Fruit fly (Drosophila melanogaster) whole organism, embryonic: ENCODE results near the gene Nnp-1.
A peak's percentile ranks its signal among the peaks of the same experiment; 100 is the strongest.

Source experiments
- Abd-B ChIP-seq: fragments of 200-800 bp; sonication (Bioruptor generic); optimal IDR thresholded peaks from 2 replicates; lab custom pipeline; 2018; ENCODE audit warnings: missing biosample characterization, mild to moderate bottlenecking, missing genetic modification characterization, moderate library complexity
- Asciz ChIP-seq: fragments of 200-800 bp; sonication (Bioruptor generic); optimal IDR thresholded peaks from 2 replicates; lab custom pipeline; 2017; ENCODE audit warnings: missing biosample characterization, mild to moderate bottlenecking, missing genetic modification characterization, missing genetic modification reagents
- BEAF-32 ChIP-seq: fragments of 200-800 bp; sonication (Bioruptor generic); optimal IDR thresholded peaks from 3 replicates; lab custom pipeline; 2017; ENCODE audit warnings: missing biosample characterization, missing genetic modification characterization, mild to moderate bottlenecking, moderate library complexity, missing genetic modification reagents
- CG10321 ChIP-seq: fragments of 200-800 bp; sonication (Bioruptor generic); IDR thresholded peaks from 2 replicates; pipeline ENCODE4 v1.3.6; 2022; ENCODE audit warnings: missing biosample characterization, missing genetic modification characterization
- CG10959 ChIP-seq: fragments of 200-800 bp; sonication (Bioruptor generic); IDR thresholded peaks from 2 replicates; pipeline ENCODE4 v1.3.6; 2022; ENCODE audit warnings: missing biosample characterization, missing genetic modification characterization
- CG11093 ChIP-seq: fragments of 200-800 bp; sonication (Bioruptor generic); IDR thresholded peaks from 3 replicates; pipeline ENCODE4 v1.3.6; 2022; ENCODE audit warnings: missing biosample characterization, missing genetic modification characterization
- CG11723 ChIP-seq: fragments of 200-800 bp; sonication (Bioruptor generic); optimal IDR thresholded peaks from 2 replicates; lab custom pipeline; 2017; ENCODE audit warnings: missing biosample characterization, mild to moderate bottlenecking, missing genetic modification characterization
- CG12155 ChIP-seq: fragments of 200-800 bp; sonication (Bioruptor generic); optimal IDR thresholded peaks from 3 replicates; lab custom pipeline; 2016; ENCODE audit warnings: missing biosample characterization, missing genetic modification characterization
- CG13424 ChIP-seq: fragments of 200-800 bp; sonication (Bioruptor generic); optimal IDR thresholded peaks from 2 replicates; lab custom pipeline; 2019; ENCODE audit warnings: missing biosample characterization, mild to moderate bottlenecking, missing genetic modification characterization, moderate library complexity
- CG14710 ChIP-seq: fragments of 200-800 bp; sonication (Bioruptor generic); optimal IDR thresholded peaks from 3 replicates; lab custom pipeline; 2019; ENCODE audit warnings: missing biosample characterization, mild to moderate bottlenecking, missing genetic modification characterization, moderate library complexity
- CG15073 ChIP-seq: fragments of 200-800 bp; sonication (Bioruptor generic); optimal IDR thresholded peaks from 2 replicates; lab custom pipeline; 2016; ENCODE audit warnings: missing biosample characterization, missing genetic modification characterization
- CG16863 ChIP-seq: fragments of 200-800 bp; sonication (Bioruptor generic); optimal IDR thresholded peaks from 3 replicates; lab custom pipeline; 2016; ENCODE audit warnings: missing biosample characterization, missing genetic modification characterization
- CG17328 ChIP-seq: fragments of 200-800 bp; sonication (Bioruptor generic); IDR thresholded peaks from 2 replicates; pipeline ENCODE4 v1.3.6; 2022; ENCODE audit warnings: missing biosample characterization, missing genetic modification characterization
- CG18764 ChIP-seq: fragments of 200-800 bp; sonication (Bioruptor generic); optimal IDR thresholded peaks from 3 replicates; lab custom pipeline; 2016; ENCODE audit warnings: missing biosample characterization, missing genetic modification characterization
- CG2875 ChIP-seq: fragments of 200-800 bp; sonication (Bioruptor generic); optimal IDR thresholded peaks from 2 replicates; lab custom pipeline; 2017; ENCODE audit warnings: missing biosample characterization, mild to moderate bottlenecking, missing genetic modification characterization, missing genetic modification reagents
- CG30020 ChIP-seq: fragments of 200-800 bp; optimal IDR thresholded peaks from 2 replicates; lab custom pipeline; 2019; ENCODE audit warnings: missing biosample characterization, mild to moderate bottlenecking, missing genetic modification characterization, moderate library complexity
- CG4424 ChIP-seq: fragments of 200-800 bp; sonication (Bioruptor generic); optimal IDR thresholded peaks from 3 replicates; lab custom pipeline; 2016; ENCODE audit warnings: missing biosample characterization, missing genetic modification characterization
- CG4707 ChIP-seq: fragments of 200-800 bp; sonication (Bioruptor generic); optimal IDR thresholded peaks from 2 replicates; lab custom pipeline; 2018; ENCODE audit warnings: missing biosample characterization, mild to moderate bottlenecking, missing genetic modification characterization, moderate library complexity
- CG7357 ChIP-seq: fragments of 200-800 bp; sonication (Bioruptor generic); IDR thresholded peaks from 3 replicates; pipeline ENCODE4 v1.3.6; 2022; ENCODE audit warnings: missing biosample characterization, missing genetic modification characterization
- CG8281 ChIP-seq: fragments of 200-800 bp; sonication (Bioruptor generic); optimal IDR thresholded peaks from 2 replicates; lab custom pipeline; 2018; ENCODE audit warnings: missing biosample characterization, mild to moderate bottlenecking, missing genetic modification characterization, moderate library complexity
- CG8388 ChIP-seq: fragments of 200-800 bp; sonication (Bioruptor generic); optimal IDR thresholded peaks from 2 replicates; lab custom pipeline; 2019; ENCODE audit warnings: missing biosample characterization, mild to moderate bottlenecking, missing genetic modification characterization, moderate library complexity
- CG8765 ChIP-seq: fragments of 200-800 bp; sonication (Bioruptor generic); IDR thresholded peaks from 2 replicates; pipeline ENCODE4 v1.3.6; 2022; ENCODE audit warnings: missing biosample characterization, missing genetic modification characterization
- CG9437 ChIP-seq: fragments of 200-800 bp; sonication (Bioruptor generic); optimal IDR thresholded peaks from 2 replicates; lab custom pipeline; 2018; ENCODE audit warnings: missing biosample characterization, mild to moderate bottlenecking, missing genetic modification characterization
- CG9817 ChIP-seq: fragments of 200-800 bp; sonication (Bioruptor generic); optimal IDR thresholded peaks from 2 replicates; lab custom pipeline; 2018; ENCODE audit warnings: missing biosample characterization, mild to moderate bottlenecking, missing genetic modification characterization, moderate library complexity
- CTCF ChIP-seq: fragments of 200-800 bp; sonication (Bioruptor generic); optimal IDR thresholded peaks from 2 replicates; lab custom pipeline; 2017; ENCODE audit warnings: missing biosample characterization, mild to moderate bottlenecking, missing genetic modification characterization, moderate library complexity
- D19A ChIP-seq: fragments of 200-800 bp; optimal IDR thresholded peaks from 3 replicates; lab custom pipeline; 2019; ENCODE audit warnings: missing biosample characterization, mild to moderate bottlenecking, missing genetic modification characterization, moderate library complexity
- HLH3B ChIP-seq: fragments of 200-800 bp; sonication (Bioruptor generic); IDR thresholded peaks from 2 replicates; pipeline ENCODE4 v1.3.6; 2022; ENCODE audit warnings: missing biosample characterization, missing genetic modification characterization
- MTF-1 ChIP-seq: fragments of 200-800 bp; sonication (Bioruptor generic); optimal IDR thresholded peaks from 2 replicates; lab custom pipeline; 2018; ENCODE audit warnings: missing biosample characterization, mild to moderate bottlenecking, missing genetic modification characterization, borderline replicate concordance
- Med ChIP-seq: fragments of 200-800 bp; sonication (Bioruptor generic); peaks from one replicate; lab custom pipeline; 2016; ENCODE audit warnings: missing biosample characterization, missing genetic modification characterization, mild to moderate bottlenecking, inconsistent platforms, moderate library complexity
- PHDP ChIP-seq: fragments of 200-800 bp; sonication (Bioruptor generic); optimal IDR thresholded peaks from 3 replicates; lab custom pipeline; 2018; ENCODE audit warnings: missing biosample characterization, mild to moderate bottlenecking, missing genetic modification characterization, moderate library complexity
- Rfx ChIP-seq: fragments of 200-800 bp; sonication (Bioruptor generic); IDR thresholded peaks from 2 replicates; pipeline ENCODE4 v1.3.6; 2022; ENCODE audit warnings: missing biosample characterization, missing genetic modification characterization
- Sox100B ChIP-seq: fragments of 200-800 bp; sonication (Bioruptor generic); optimal IDR thresholded peaks from 3 replicates; lab custom pipeline; 2018; ENCODE audit warnings: missing biosample characterization, mild to moderate bottlenecking, missing genetic modification characterization
- Sry-δ ChIP-seq: fragments of 200-800 bp; sonication (Bioruptor generic); optimal IDR thresholded peaks from 2 replicates; lab custom pipeline; 2016; ENCODE audit warnings: missing biosample characterization, missing genetic modification characterization
- bab2 ChIP-seq: fragments of 200-800 bp; sonication (Bioruptor generic); optimal IDR thresholded peaks from 2 replicates; lab custom pipeline; 2016; ENCODE audit warnings: missing biosample characterization, missing genetic modification characterization
- fu2 ChIP-seq: fragments of 200-800 bp; sonication (Bioruptor generic); optimal IDR thresholded peaks from 2 replicates; lab custom pipeline; 2016; ENCODE audit warnings: missing biosample characterization, missing genetic modification characterization
- gce ChIP-seq: fragments of 200-800 bp; sonication (Bioruptor generic); IDR thresholded peaks from 3 replicates; pipeline ENCODE4 v1.3.6; 2022; ENCODE audit warnings: missing biosample characterization, missing genetic modification characterization
- hth ChIP-seq: fragments of >200 bp; optimal IDR thresholded peaks from 2 replicates; lab custom pipeline; 2017; ENCODE audit warnings: inconsistent platforms
- insv ChIP-seq, 2 experiments: fragments of 200-800 bp; sonication (Bioruptor generic); optimal IDR thresholded peaks; 3 replicates each; lab custom pipeline; 2016 to 2018; ENCODE audit warnings: missing biosample characterization in 2 of 2, missing genetic modification characterization in 2 of 2
- lola ChIP-seq, 3 experiments: fragments of >200 bp in 2 of 3; fragments of 200-800 bp in 1 of 3; sonication (Bioruptor generic) in 1 of 3; optimal IDR thresholded peaks; 2 replicates each; lab custom pipeline; 2017 to 2019; ENCODE audit warnings: missing biosample characterization in 3 of 3, missing genetic modification characterization in 3 of 3, mild to moderate bottlenecking in 1 of 3, moderate library complexity in 1 of 3
- mirr ChIP-seq: fragments of 200-800 bp; sonication (Bioruptor generic); optimal IDR thresholded peaks from 3 replicates; lab custom pipeline; 2018; ENCODE audit warnings: missing biosample characterization, mild to moderate bottlenecking, missing genetic modification characterization
- org-1 ChIP-seq: fragments of 200-800 bp; sonication (Bioruptor generic); optimal IDR thresholded peaks from 2 replicates; lab custom pipeline; 2017; ENCODE audit warnings: missing biosample characterization, missing genetic modification characterization
- pan ChIP-seq, 4 experiments: fragments of >200 bp in 3 of 4; fragments of 200-800 bp in 1 of 4; sonication (Bioruptor generic) in 1 of 4; optimal IDR thresholded peaks in 3 of 4; IDR thresholded peaks in 1 of 4; 2 replicates each; pipeline versions ENCODE4 v1.3.6 to Lab custom; 2017 to 2022; ENCODE audit warnings: missing biosample characterization in 2 of 4, missing genetic modification characterization in 2 of 4, mixed read lengths in 1 of 4
- pb ChIP-seq: fragments of 200-800 bp; sonication (Bioruptor generic); optimal IDR thresholded peaks from 3 replicates; lab custom pipeline; 2016; ENCODE audit warnings: missing biosample characterization, missing genetic modification characterization
- pfk ChIP-seq: fragments of 200-800 bp; sonication (Bioruptor generic); optimal IDR thresholded peaks from 2 replicates; lab custom pipeline; 2018; ENCODE audit warnings: missing biosample characterization, mild to moderate bottlenecking, missing genetic modification characterization, moderate library complexity
- pho ChIP-seq: fragments of 200-800 bp; sonication (Bioruptor generic); optimal IDR thresholded peaks from 2 replicates; lab custom pipeline; 2016; ENCODE audit warnings: missing biosample characterization, missing genetic modification characterization
- sd ChIP-seq: fragments of 200-800 bp; sonication (Bioruptor generic); optimal IDR thresholded peaks from 3 replicates; lab custom pipeline; 2018; ENCODE audit warnings: missing biosample characterization, mild to moderate bottlenecking, missing genetic modification characterization, moderate library complexity
- sens ChIP-seq: fragments of 200-800 bp; sonication (Bioruptor generic); peaks from one replicate; lab custom pipeline; 2016; ENCODE audit warnings: missing biosample characterization, missing genetic modification characterization
- tx ChIP-seq: fragments of 200-800 bp; sonication (Bioruptor generic); optimal IDR thresholded peaks from 2 replicates; lab custom pipeline; 2016; ENCODE audit warnings: missing biosample characterization, missing genetic modification characterization
- wdn ChIP-seq: fragments of 200-800 bp; sonication (Bioruptor generic); IDR thresholded peaks from 2 replicates; pipeline ENCODE4 v1.3.6; 2022; ENCODE audit warnings: missing biosample characterization, missing genetic modification characterization

Gene Nnp-1

dm6 chr2L:13368940-13369339 is 3.0 kb upstream of the Nnp-1 start, which contains the start of gene CG31855 (continued):
- TF ChIP-seq pho (GFP tag; lab: Kevin White, UChicago), result peak; percentile 74
- peak; percentile 66 for TF ChIP-seq mirr
- TF ChIP-seq MTF-1, result peak; percentile 69
- peak; percentile 68 for TF ChIP-seq CG9437 (GFP tag; lab: Kevin White, UChicago)
- TF ChIP-seq lola (GFP tag; optimal IDR thresholded peaks at IDR 0.05; lab: Kevin White, UChicago), result peak in 1 of 3 experiments; percentile 58
- TF ChIP-seq Asciz (GFP tag; lab: Kevin White, UChicago), result peak; percentile 71
- TF ChIP-seq CG4424 (GFP tag; lab: Kevin White, UChicago), result peak; percentile 86
- no peak for TF ChIP-seq hth (lab: Kevin White, UChicago)
- TF ChIP-seq CG4707 (GFP tag; lab: Kevin White, UChicago), result peak; percentile 91
- TF ChIP-seq CG7357 (GFP tag; lab: Robert Waterston, UW), result peak; percentile 14; the same call in 1 of the 3 replicates
- TF ChIP-seq sens (GFP tag; lab: Kevin White, UChicago), result peak; percentile 96
- TF ChIP-seq CG15073 (GFP tag; lab: Kevin White, UChicago), result peak; percentile 6
- TF ChIP-seq gce, result peak; percentile 35; the same call in 1 of the 3 replicates
- peak; percentile 59 for TF ChIP-seq pfk
- peak; percentile 68 for TF ChIP-seq tx (GFP tag; lab: Kevin White, UChicago)
- TF ChIP-seq CG16863 (GFP tag; lab: Kevin White, UChicago), result peak; percentile 63
- TF ChIP-seq CG10321 (GFP tag; lab: Robert Waterston, UW), result 0 out of 2 replicates have a peak, but pooled peaks have one; percentile 21
- peak; percentile 60 for TF ChIP-seq bab2 (GFP tag; lab: Kevin White, UChicago)
- peak; percentile 65; the same call in 1 of the 3 replicates for TF ChIP-seq CG11093 (GFP tag; lab: Robert Waterston, UW)
- peak; percentile 44 for TF ChIP-seq CG30020 (tag; lab: Kevin White, UChicago)
- peak; percentile 95 for TF ChIP-seq Med
- TF ChIP-seq CG8765 (GFP tag; lab: Robert Waterston, UW), result no peak; the same call in 1 of the 2 replicates
- TF ChIP-seq pb (GFP tag; lab: Kevin White, UChicago), result no peak
- peak; percentile 43 for TF ChIP-seq org-1 (GFP tag; lab: Kevin White, UChicago)
- peak; percentile 35 for TF ChIP-seq Sry-δ (GFP tag; lab: Kevin White, UChicago)
- peak; percentile 69 for TF ChIP-seq fu2 (GFP tag; lab: Kevin White, UChicago)
- peak; percentile 70 for TF ChIP-seq wdn (GFP tag; lab: Robert Waterston, UW)
- no peak for TF ChIP-seq pan (optimal IDR thresholded peaks at IDR 0.05; lab: Kevin White, UChicago)
- TF ChIP-seq pan (GFP tag; optimal IDR thresholded peaks at IDR 0.05 in 1 of 2, IDR thresholded peaks at IDR 0.05 in 1 of 2), result peak in 1 of 2 experiments; percentile 88
- peak; percentile 71 for TF ChIP-seq CG14710 (tag; lab: Kevin White, UChicago)
- peak; percentile 95 for TF ChIP-seq Rfx
- TF ChIP-seq CG12155, result peak; percentile 86
- peak; percentile 78 for TF ChIP-seq CG9817 (tag; lab: Kevin White, UChicago)
- peak; percentile 18 for TF ChIP-seq BEAF-32
- TF ChIP-seq Abd-B (GFP tag; lab: Kevin White, UChicago), result peak; percentile 30
- peak; percentile 74 for TF ChIP-seq Sox100B (GFP tag; lab: Kevin White, UChicago)
- TF ChIP-seq HLH3B, result peak; percentile 82
- peak; percentile 83 for TF ChIP-seq CG17328 (GFP tag; lab: Robert Waterston, UW)
- no peak for TF ChIP-seq CTCF (GFP tag; lab: Kevin White, UChicago)
- peak; percentile 49 for TF ChIP-seq CG8281 (tag; lab: Kevin White, UChicago)
- peak; percentile 69 for TF ChIP-seq CG13424 (tag; lab: Kevin White, UChicago)
- TF ChIP-seq CG11723 (GFP tag; lab: Kevin White, UChicago), result peak; percentile 63
- peak; percentile 56 for TF ChIP-seq D19A (tag; lab: Kevin White, UChicago)
- TF ChIP-seq PHDP (tag; lab: Kevin White, UChicago), result peak; percentile 81
- peak; percentile 76 for TF ChIP-seq CG10959 (GFP tag; lab: Robert Waterston, UW)
- TF ChIP-seq CG8388 (GFP tag; lab: Kevin White, UChicago), result peak; percentile 72
- TF ChIP-seq sd (tag; lab: Kevin White, UChicago), result peak; percentile 53
- peak in 1 of 2 experiments; percentile 55 for TF ChIP-seq insv (GFP tag; optimal IDR thresholded peaks at IDR 0.05; lab: Kevin White, UChicago)
- TF ChIP-seq CG2875 (GFP tag; lab: Kevin White, UChicago), result peak; percentile 47
- peak; percentile 80 for TF ChIP-seq CG18764 (GFP tag; lab: Kevin White, UChicago)
